Worm (Caenorhabditis elegans) whole organism, L4 larva: ENCODE data around the gene nep-3.

Experiments
- dpl-1 ChIP-seq: fragments of 150-350 bp; optimal IDR thresholded peaks from 2 replicates; lab custom pipeline; 2014; ENCODE audit warnings: missing biosample characterization, missing genetic modification reagents, missing genetic modification characterization
- nhr-76 ChIP-seq: fragments of 150-350 bp; optimal IDR thresholded peaks from 2 replicates; lab custom pipeline; 2014; ENCODE audit warnings: missing biosample characterization, missing genetic modification characterization
- nhr-77 ChIP-seq: fragments of 150-350 bp; optimal IDR thresholded peaks from 2 replicates; lab custom pipeline; 2014; ENCODE audit warnings: missing biosample characterization, missing genetic modification characterization
- unc-39 ChIP-seq: sonication (generic microtip); optimal IDR thresholded peaks from 2 replicates; lab custom pipeline; 2017; ENCODE audit warnings: missing biosample characterization, missing genetic modification characterization
- unc-62 ChIP-seq, 3 experiments: fragments of 150-350 bp in 1 of 3; sonication (generic microtip); optimal IDR thresholded peaks in 2 of 3; peaks in 1 of 3; 1 replicate in 1 of 3; 2 replicates in 2 of 3; lab custom pipeline; 2014 to 2017; ENCODE audit warnings: missing biosample characterization in 3 of 3, missing genetic modification characterization in 3 of 3, missing genetic modification reagents in 3 of 3, missing genotype in 1 of 3
- ztf-11 ChIP-seq: fragments of 150-350 bp; optimal IDR thresholded peaks from 2 replicates; lab custom pipeline; 2014; ENCODE audit warnings: missing biosample characterization, missing genetic modification characterization

DNA sequence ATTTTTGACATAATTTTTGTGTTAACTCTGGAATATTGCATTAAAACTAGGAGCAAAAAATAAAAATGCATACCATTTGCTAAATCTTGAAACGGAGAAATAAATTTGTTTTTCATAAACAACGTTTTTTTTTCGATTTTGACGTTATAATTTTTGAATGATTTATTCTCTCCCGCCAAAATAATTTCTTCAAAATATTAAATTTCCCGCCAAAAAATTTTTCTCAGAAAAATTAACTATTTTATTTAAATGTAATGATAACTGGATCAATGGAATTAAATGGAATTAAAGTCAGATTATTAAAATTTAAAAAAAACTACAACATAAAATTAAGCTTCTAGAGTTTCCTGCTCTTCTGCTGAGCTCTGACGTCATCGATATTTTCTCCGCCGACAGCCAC lies at the start of gene nep-3:
- TF ChIP-seq unc-62 (GFP tag; optimal IDR thresholded peaks at IDR 0.05 in 1 of 2; lab: Kevin White, UChicago) (no peak), unc-62 (tag; optimal IDR thresholded peaks at IDR 0.05; lab: Kevin White, UChicago) (no peak), nhr-76 (no peak), nhr-77 (no peak), unc-39 (tag; lab: Kevin White, UChicago) (no peak), dpl-1 (GFP tag; lab: Kevin White, UChicago) (no peak), ztf-11 (tag; lab: Kevin White, UChicago) (no peak)
